Fruit fly (Drosophila melanogaster) whole organism, embryonic: ENCODE results near the gene CG14958.

ENCODE experiments used
- B-H2 ChIP-seq: fragments of 200-800 bp; sonication (Bioruptor generic); optimal IDR thresholded peaks from 2 replicates; lab custom pipeline; 2018; ENCODE audit warnings: missing biosample characterization, mild to moderate bottlenecking, missing genetic modification characterization
- Bgb ChIP-seq: fragments of 200-800 bp; sonication (Bioruptor generic); IDR thresholded peaks from 2 replicates; pipeline ENCODE4 v1.3.6; 2022; ENCODE audit warnings: missing biosample characterization, missing genetic modification characterization; ENCODE audit not compliant: partially characterized antibody
- CG11093 ChIP-seq: fragments of 200-800 bp; sonication (Bioruptor generic); IDR thresholded peaks from 3 replicates; pipeline ENCODE4 v1.3.6; 2022; ENCODE audit warnings: missing biosample characterization, missing genetic modification characterization
- CG12219 ChIP-seq: fragments of 200-800 bp; sonication (Bioruptor generic); optimal IDR thresholded peaks from 3 replicates; lab custom pipeline; 2018; ENCODE audit warnings: missing biosample characterization, mild to moderate bottlenecking, missing genetic modification characterization
- CG12659 ChIP-seq: fragments of 200-800 bp; sonication (Bioruptor generic); optimal IDR thresholded peaks from 3 replicates; lab custom pipeline; 2017; ENCODE audit warnings: mild to moderate bottlenecking, missing biosample characterization, missing genetic modification reagents, missing genetic modification characterization
- CG13624 ChIP-seq: fragments of 200-800 bp; sonication (Bioruptor generic); optimal IDR thresholded peaks from 2 replicates; lab custom pipeline; 2016; ENCODE audit warnings: missing biosample characterization, missing genetic modification characterization
- CG14014 ChIP-seq: fragments of 200-800 bp; sonication (Bioruptor generic); IDR thresholded peaks from 2 replicates; pipeline ENCODE4 v1.3.6; 2022; ENCODE audit warnings: missing biosample characterization, missing genetic modification characterization
- CG14050 ChIP-seq: fragments of 200-800 bp; sonication (Bioruptor generic); IDR thresholded peaks from 3 replicates; pipeline ENCODE4 v1.3.6; 2022; ENCODE audit warnings: missing biosample characterization, missing genetic modification characterization
- CG17361 ChIP-seq: fragments of 200-800 bp; sonication (Bioruptor generic); IDR thresholded peaks from 3 replicates; pipeline ENCODE4 v1.3.6; 2022; ENCODE audit warnings: missing biosample characterization, missing genetic modification characterization
- CG17385 ChIP-seq: fragments of 200-800 bp; sonication (Bioruptor generic); optimal IDR thresholded peaks from 3 replicates; lab custom pipeline; 2018; ENCODE audit warnings: missing biosample characterization, mild to moderate bottlenecking, missing genetic modification characterization
- CG17829 ChIP-seq: fragments of 200-800 bp; optimal IDR thresholded peaks from 2 replicates; lab custom pipeline; 2019; ENCODE audit warnings: missing biosample characterization, mild to moderate bottlenecking, missing genetic modification characterization, moderate library complexity
- CG30020 ChIP-seq: fragments of 200-800 bp; optimal IDR thresholded peaks from 2 replicates; lab custom pipeline; 2019; ENCODE audit warnings: missing biosample characterization, mild to moderate bottlenecking, missing genetic modification characterization, moderate library complexity
- CG30403 ChIP-seq: fragments of 200-800 bp; sonication (Bioruptor generic); optimal IDR thresholded peaks from 3 replicates; lab custom pipeline; 2016; ENCODE audit warnings: missing biosample characterization, missing genetic modification characterization
- CG34224 ChIP-seq: fragments of 200-800 bp; sonication (Bioruptor generic); IDR thresholded peaks from 3 replicates; pipeline ENCODE4 v1.3.6; 2022; ENCODE audit warnings: missing biosample characterization, missing genetic modification characterization; ENCODE audit not compliant: partially characterized antibody
- CG4730 ChIP-seq: fragments of 200-800 bp; sonication (Bioruptor generic); IDR thresholded peaks from 2 replicates; pipeline ENCODE4 v1.3.6; 2022; ENCODE audit warnings: missing biosample characterization, missing genetic modification characterization
- CG7271 ChIP-seq: fragments of 200-800 bp; sonication (Bioruptor generic); optimal IDR thresholded peaks from 2 replicates; lab custom pipeline; 2018; ENCODE audit warnings: missing biosample characterization, mild to moderate bottlenecking, missing genetic modification characterization, moderate library complexity
- CG7745 ChIP-seq: fragments of 200-800 bp; sonication (Bioruptor generic); optimal IDR thresholded peaks from 2 replicates; lab custom pipeline; 2018; ENCODE audit warnings: missing biosample characterization, mild to moderate bottlenecking, missing genetic modification characterization, moderate library complexity
- CG7786 ChIP-seq: fragments of 200-800 bp; sonication (Bioruptor generic); optimal IDR thresholded peaks from 2 replicates; lab custom pipeline; 2016; ENCODE audit warnings: missing biosample characterization, missing genetic modification characterization
- CG8281 ChIP-seq: fragments of 200-800 bp; sonication (Bioruptor generic); optimal IDR thresholded peaks from 2 replicates; lab custom pipeline; 2018; ENCODE audit warnings: missing biosample characterization, mild to moderate bottlenecking, missing genetic modification characterization, moderate library complexity
- CG8359 ChIP-seq: fragments of 200-800 bp; sonication (Bioruptor generic); optimal IDR thresholded peaks from 2 replicates; lab custom pipeline; 2017; ENCODE audit warnings: missing biosample characterization, mild to moderate bottlenecking, missing genetic modification characterization, borderline replicate concordance
- D19B ChIP-seq: fragments of 200-800 bp; sonication (Bioruptor generic); optimal IDR thresholded peaks from 2 replicates; lab custom pipeline; 2017; ENCODE audit warnings: missing biosample characterization, mild to moderate bottlenecking, missing genetic modification characterization
- ERR ChIP-seq: fragments of 200-800 bp; sonication (Bioruptor generic); optimal IDR thresholded peaks from 2 replicates; lab custom pipeline; 2016; ENCODE audit warnings: missing biosample characterization, missing genetic modification characterization
- Hmr ChIP-seq: fragments of 200-800 bp; sonication (Bioruptor generic); optimal IDR thresholded peaks from 3 replicates; lab custom pipeline; 2017; ENCODE audit warnings: mild to moderate bottlenecking, missing biosample characterization, missing genetic modification reagents, missing genetic modification characterization
- Neu2 ChIP-seq: fragments of 200-800 bp; sonication (Bioruptor generic); optimal IDR thresholded peaks from 3 replicates; lab custom pipeline; 2016; ENCODE audit warnings: missing biosample characterization, missing genetic modification characterization, borderline replicate concordance
- Opbp ChIP-seq: fragments of 200-800 bp; sonication (Bioruptor generic); IDR thresholded peaks from 3 replicates; pipeline ENCODE4 v1.3.6; 2022; ENCODE audit warnings: missing biosample characterization, missing genetic modification characterization; ENCODE audit not compliant: partially characterized antibody
- Poxn ChIP-seq: fragments of 200-800 bp; sonication (Bioruptor generic); IDR thresholded peaks from 2 replicates; pipeline ENCODE4 v1.3.6; 2022; ENCODE audit warnings: missing biosample characterization, missing genetic modification characterization
- Sry-δ ChIP-seq: fragments of 200-800 bp; sonication (Bioruptor generic); optimal IDR thresholded peaks from 2 replicates; lab custom pipeline; 2016; ENCODE audit warnings: missing biosample characterization, missing genetic modification characterization
- Usf ChIP-seq: fragments of 200-800 bp; sonication (Bioruptor generic); optimal IDR thresholded peaks from 2 replicates; lab custom pipeline; 2017; ENCODE audit warnings: missing genotype, missing biosample characterization, missing genetic modification characterization
- Xbp1 ChIP-seq: fragments of 200-800 bp; sonication (Bioruptor generic); optimal IDR thresholded peaks from 3 replicates; lab custom pipeline; 2016; ENCODE audit warnings: missing biosample characterization, mild to moderate bottlenecking, missing genetic modification characterization
- ash1 ChIP-seq: fragments of 200-800 bp; sonication (Bioruptor generic); optimal IDR thresholded peaks from 2 replicates; lab custom pipeline; 2018; ENCODE audit warnings: missing biosample characterization, mild to moderate bottlenecking, missing genetic modification characterization
- bab2 ChIP-seq: fragments of 200-800 bp; sonication (Bioruptor generic); optimal IDR thresholded peaks from 2 replicates; lab custom pipeline; 2016; ENCODE audit warnings: missing biosample characterization, missing genetic modification characterization
- chif ChIP-seq, 2 experiments: fragments of 200-800 bp; sonication (Bioruptor generic); optimal IDR thresholded peaks; 3 replicates each; lab custom pipeline; 2016; ENCODE audit warnings: missing biosample characterization in 2 of 2, missing genetic modification characterization in 2 of 2
- da ChIP-seq: fragments of 200-800 bp; sonication (Bioruptor generic); optimal IDR thresholded peaks from 2 replicates; lab custom pipeline; 2016; ENCODE audit warnings: missing biosample characterization, missing genetic modification characterization
- dpn ChIP-seq, 2 experiments: fragments of 200-800 bp; sonication (Bioruptor generic); optimal IDR thresholded peaks; 3 replicates each; lab custom pipeline; 2016; ENCODE audit warnings: missing biosample characterization in 2 of 2, missing genetic modification characterization in 2 of 2
- esg ChIP-seq: fragments of 200-800 bp; sonication (Bioruptor generic); conservative IDR thresholded peaks from 2 replicates; pipeline ENCODE4 v1.3.6; 2022; ENCODE audit warnings: missing biosample characterization, missing genetic modification characterization
- fd102C ChIP-seq: fragments of 200-800 bp; sonication (Bioruptor generic); optimal IDR thresholded peaks from 2 replicates; lab custom pipeline; 2018; ENCODE audit warnings: missing biosample characterization, mild to moderate bottlenecking, missing genetic modification characterization, moderate library complexity
- fu2 ChIP-seq: fragments of 200-800 bp; sonication (Bioruptor generic); optimal IDR thresholded peaks from 2 replicates; lab custom pipeline; 2016; ENCODE audit warnings: missing biosample characterization, missing genetic modification characterization
- h ChIP-seq: fragments of >200 bp; optimal IDR thresholded peaks from 2 replicates; lab custom pipeline; 2017
- insv ChIP-seq, 2 experiments: fragments of 200-800 bp; sonication (Bioruptor generic); optimal IDR thresholded peaks; 3 replicates each; lab custom pipeline; 2016 to 2018; ENCODE audit warnings: missing biosample characterization in 2 of 2, missing genetic modification characterization in 2 of 2
- jumu ChIP-seq: fragments of 200-800 bp; sonication (Bioruptor generic); optimal IDR thresholded peaks from 3 replicates; lab custom pipeline; 2016; ENCODE audit warnings: missing biosample characterization, missing genetic modification characterization
- lilli ChIP-seq: fragments of 200-800 bp; sonication (Bioruptor generic); optimal IDR thresholded peaks from 3 replicates; lab custom pipeline; 2016; ENCODE audit warnings: missing biosample characterization, missing genetic modification characterization
- lola ChIP-seq, 3 experiments: fragments of >200 bp in 2 of 3; fragments of 200-800 bp in 1 of 3; sonication (Bioruptor generic) in 1 of 3; optimal IDR thresholded peaks; 2 replicates each; lab custom pipeline; 2017 to 2019; ENCODE audit warnings: missing biosample characterization in 3 of 3, missing genetic modification characterization in 3 of 3, mild to moderate bottlenecking in 1 of 3, moderate library complexity in 1 of 3
- luna ChIP-seq: fragments of 200-800 bp; sonication (Bioruptor generic); optimal IDR thresholded peaks from 2 replicates; lab custom pipeline; 2016; ENCODE audit warnings: missing biosample characterization, missing genetic modification characterization
- pan ChIP-seq, 4 experiments: fragments of >200 bp in 3 of 4; fragments of 200-800 bp in 1 of 4; sonication (Bioruptor generic) in 1 of 4; optimal IDR thresholded peaks in 3 of 4; IDR thresholded peaks in 1 of 4; 2 replicates each; pipeline versions ENCODE4 v1.3.6 to Lab custom; 2017 to 2022; ENCODE audit warnings: missing biosample characterization in 2 of 4, missing genetic modification characterization in 2 of 4, mixed read lengths in 1 of 4
- pho ChIP-seq: fragments of 200-800 bp; sonication (Bioruptor generic); optimal IDR thresholded peaks from 2 replicates; lab custom pipeline; 2016; ENCODE audit warnings: missing biosample characterization, missing genetic modification characterization
- slbo ChIP-seq: fragments of 200-800 bp; sonication (Bioruptor generic); IDR thresholded peaks from 2 replicates; pipeline ENCODE4 v1.3.6; 2022; ENCODE audit warnings: missing biosample characterization, missing genetic modification characterization
- sob ChIP-seq: fragments of 200-800 bp; sonication (Bioruptor generic); IDR thresholded peaks from 2 replicates; pipeline ENCODE4 v1.3.6; 2022; ENCODE audit warnings: missing biosample characterization, missing genetic modification characterization
- tll ChIP-seq, 2 experiments: fragments of 200-800 bp in 1 of 2; fragments of >200 bp in 1 of 2; sonication (Bioruptor generic) in 1 of 2; optimal IDR thresholded peaks; 2 replicates each; lab custom pipeline; 2017 to 2019; ENCODE audit warnings: missing biosample characterization in 2 of 2, missing genetic modification characterization in 2 of 2, mild to moderate bottlenecking in 1 of 2, moderate library complexity in 1 of 2
- trem ChIP-seq: fragments of 200-800 bp; optimal IDR thresholded peaks from 3 replicates; lab custom pipeline; 2019; ENCODE audit warnings: missing biosample characterization, mild to moderate bottlenecking, missing genetic modification characterization, moderate library complexity
- trh ChIP-seq: fragments of 200-800 bp; sonication (Bioruptor generic); optimal IDR thresholded peaks from 2 replicates; lab custom pipeline; 2016; ENCODE audit warnings: missing biosample characterization, missing genetic modification characterization

The CG14958 gene

DNA sequence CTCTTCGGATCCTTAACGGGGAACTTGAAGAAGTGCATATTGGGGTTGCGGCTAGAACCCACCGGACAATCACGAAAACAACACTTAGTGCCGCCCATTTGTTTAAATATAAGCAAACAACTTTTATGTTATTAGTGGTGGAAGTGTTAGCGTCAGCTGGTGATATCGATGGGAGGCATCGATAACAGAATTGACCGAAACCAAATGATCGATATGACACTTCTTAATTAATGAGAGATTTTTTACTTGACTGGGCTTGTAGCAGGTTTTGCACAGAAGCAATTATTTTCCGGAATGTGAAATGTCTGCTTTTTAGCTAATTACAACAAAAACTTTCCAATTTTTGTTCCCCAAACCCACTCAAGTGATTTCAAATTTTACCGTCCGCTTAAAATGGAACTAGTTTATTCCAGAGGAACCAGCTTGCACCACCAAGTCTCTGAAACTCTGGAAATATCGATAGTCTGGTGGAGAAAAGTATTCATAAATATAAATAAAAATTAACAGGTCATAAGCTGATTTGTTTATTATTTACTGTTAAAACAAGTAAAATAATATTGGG, 2.6 kb downstream of the CG14958 start, which contains the start of gene CG14965 (continued):
- TF ChIP-seq CG34224 (GFP tag; lab: Robert Waterston, UW) (peak; percentile 84), Poxn (GFP tag; lab: Robert Waterston, UW) (no peak), fu2 (GFP tag; lab: Kevin White, UChicago) (no peak), chif (GFP tag; optimal IDR thresholded peaks at IDR 0.05; lab: Kevin White, UChicago) (no peak), lola (GFP tag; optimal IDR thresholded peaks at IDR 0.05; lab: Kevin White, UChicago) (no peak), h (no peak), fd102C (GFP tag; lab: Kevin White, UChicago) (no peak), Hmr (no peak), CG8281 (tag; lab: Kevin White, UChicago) (no peak), Neu2 (no peak), luna (no peak), CG17829 (tag; lab: Kevin White, UChicago) (no peak), CG17385 (GFP tag; lab: Kevin White, UChicago) (no peak), slbo (GFP tag; lab: Robert Waterston, UW) (no peak), pho (GFP tag; lab: Kevin White, UChicago) (no peak), da (GFP tag; lab: Kevin White, UChicago) (no peak), pan (optimal IDR thresholded peaks at IDR 0.05; lab: Kevin White, UChicago) (no peak), pan (GFP tag; optimal IDR thresholded peaks at IDR 0.05 in 1 of 2, IDR thresholded peaks at IDR 0.05 in 1 of 2) (no peak), bab2 (GFP tag; lab: Kevin White, UChicago) (no peak), ash1 (no peak), esg (GFP tag; lab: Robert Waterston, UW) (no peak), Opbp (GFP tag; lab: Robert Waterston, UW) (peak; percentile 82; the same call in 2 of the 3 replicates), CG12219 (no peak), CG14050 (GFP tag; lab: Robert Waterston, UW) (no peak), Xbp1 (no peak), lilli (GFP tag; lab: Kevin White, UChicago) (no peak), CG11093 (no peak), CG8359 (no peak), B-H2 (GFP tag; lab: Kevin White, UChicago) (no peak), ERR (GFP tag; lab: Kevin White, UChicago) (no peak), insv (GFP tag; optimal IDR thresholded peaks at IDR 0.05; lab: Kevin White, UChicago) (no peak), CG12659 (GFP tag; lab: Kevin White, UChicago) (no peak), Bgb (GFP tag; lab: Robert Waterston, UW) (peak; percentile 89), CG13624 (GFP tag; lab: Kevin White, UChicago) (no peak), CG14014 (GFP tag; lab: Robert Waterston, UW) (no peak), tll (GFP tag; optimal IDR thresholded peaks at IDR 0.05; lab: Kevin White, UChicago) (no peak), D19B (GFP tag; lab: Kevin White, UChicago) (no peak), trem (tag; lab: Kevin White, UChicago) (no peak), sob (GFP tag; lab: Robert Waterston, UW) (no peak), CG4730 (no peak), CG7786 (GFP tag; lab: Kevin White, UChicago) (no peak), CG30403 (GFP tag; lab: Kevin White, UChicago) (no peak), dpn (GFP tag; optimal IDR thresholded peaks at IDR 0.05; lab: Kevin White, UChicago) (no peak), CG7745 (no peak), trh (no peak), jumu (no peak), Sry-δ (peak; percentile 95), CG7271 (tag; lab: Kevin White, UChicago) (no peak), CG30020 (tag; lab: Kevin White, UChicago) (no peak), CG17361 (GFP tag; lab: Robert Waterston, UW) (no peak), Usf (GFP tag; lab: Kevin White, UChicago) (no peak)
